Worm (Caenorhabditis elegans): ENCODE results near the gene cogc-8.

ce11 chrIV:192046-192445 is 48.2 kb upstream of the cogc-8 start, which contains the start of gene Y38C1AA.12:
- peak; percentile 90 for TF ChIP-seq lin-15B (tag; optimal IDR thresholded peaks at IDR 0.05)
- peak; percentile 25 for TF ChIP-seq nhr-77 (tag; optimal IDR thresholded peaks at IDR 0.05)
- TF ChIP-seq ama-1 (optimal IDR thresholded peaks at IDR 0.05) = no peak
- TF ChIP-seq snpc-4 (tag; optimal IDR thresholded peaks at IDR 0.05) = peak; percentile 86
- TF ChIP-seq mdl-1 (tag; optimal IDR thresholded peaks at IDR 0.05) = no peak
